Worm (Caenorhabditis elegans) whole organism, young adult: ENCODE results near the gene lido-16.

Source experiments
- B0261.1 ChIP-seq: sonication (generic microtip); optimal IDR thresholded peaks from 2 replicates; lab custom pipeline; 2016; ENCODE audit warnings: mild to moderate bottlenecking, missing genetic modification characterization, moderate library complexity, missing compliant biosample characterization
- D2030.7 ChIP-seq: fragments of 200-800 bp; sonication (Bioruptor generic); IDR thresholded peaks from 2 replicates; pipeline ENCODE4 v1.3.6; 2022; ENCODE audit warnings: missing genetic modification reagents, missing genetic modification characterization, missing compliant biosample characterization
- F33H1.4 ChIP-seq: fragments of 200-800 bp; sonication (Bioruptor generic); IDR thresholded peaks from 2 replicates; pipeline ENCODE4 v1.3.6; 2022; ENCODE audit warnings: missing genetic modification reagents, missing genetic modification characterization, missing compliant biosample characterization
- F37B4.10 ChIP-seq: fragments of 200-800 bp; sonication (Bioruptor generic); IDR thresholded peaks from 2 replicates; pipeline ENCODE4 v1.3.6; 2022; ENCODE audit warnings: missing genetic modification characterization, missing compliant biosample characterization
- F39B2.1 ChIP-seq: fragments of 200-800 bp; sonication (Bioruptor generic); IDR thresholded peaks from 2 replicates; pipeline ENCODE4 v1.3.6; 2022; ENCODE audit warnings: missing genetic modification reagents, missing genetic modification characterization, missing compliant biosample characterization
- F55B11.4 ChIP-seq: sonication (generic microtip); optimal IDR thresholded peaks from 2 replicates; lab custom pipeline; 2016; ENCODE audit warnings: missing compliant biosample characterization, missing genetic modification characterization, borderline replicate concordance; ENCODE audit not compliant: insufficient read depth
- K11D2.4 ChIP-seq: fragments of 200-800 bp; sonication (Bioruptor generic); IDR thresholded peaks from 2 replicates; pipeline ENCODE4 v1.3.6; 2022; ENCODE audit warnings: missing genetic modification reagents, missing genetic modification characterization, missing compliant biosample characterization
- aptf-2 ChIP-seq: fragments of 200-800 bp; sonication (Bioruptor generic); conservative IDR thresholded peaks from 2 replicates; pipeline ENCODE4 v1.3.6; 2022; ENCODE audit warnings: missing genetic modification reagents, missing genetic modification characterization, missing compliant biosample characterization
- aptf-3 ChIP-seq: fragments of 200-800 bp; sonication (Bioruptor generic); IDR thresholded peaks from 2 replicates; pipeline ENCODE4 v1.3.6; 2022; ENCODE audit warnings: missing genetic modification characterization, missing compliant biosample characterization
- cebp-1 ChIP-seq, 2 experiments: fragments of 200-800 bp in 1 of 2; sonication (Bioruptor generic) in 1 of 2; sonication (generic microtip) in 1 of 2; IDR thresholded peaks in 1 of 2; optimal IDR thresholded peaks in 1 of 2; 2 replicates each; pipeline versions ENCODE4 v1.3.6 to Lab custom; 2017 to 2022; ENCODE audit warnings: missing compliant biosample characterization in 2 of 2, missing genetic modification characterization in 2 of 2, mild to moderate bottlenecking in 1 of 2, missing genetic modification reagents in 1 of 2, moderate library complexity in 1 of 2
- cebp-2 ChIP-seq: fragments of 200-800 bp; sonication (Bioruptor generic); IDR thresholded peaks from 2 replicates; pipeline ENCODE4 v1.3.6; 2022; ENCODE audit warnings: missing genetic modification characterization, missing compliant biosample characterization
- ceh-100 ChIP-seq: fragments of 200-800 bp; sonication (Bioruptor generic); IDR thresholded peaks from 2 replicates; pipeline ENCODE4 v1.3.6; 2022; ENCODE audit warnings: missing genetic modification reagents, missing genetic modification characterization, missing compliant biosample characterization
- ceh-27 ChIP-seq: fragments of 200-800 bp; sonication (Bioruptor generic); optimal IDR thresholded peaks from 2 replicates; lab custom pipeline; 2018; ENCODE audit warnings: mild to moderate bottlenecking, missing genetic modification characterization, moderate library complexity, missing compliant biosample characterization
- ceh-79 ChIP-seq: sonication (generic microtip); optimal IDR thresholded peaks from 2 replicates; lab custom pipeline; 2017; ENCODE audit warnings: mild to moderate bottlenecking, missing genetic modification characterization, missing compliant biosample characterization
- ceh-91 ChIP-seq: fragments of 200-800 bp; sonication (Bioruptor generic); IDR thresholded peaks from 2 replicates; pipeline ENCODE4 v1.3.6; 2022; ENCODE audit warnings: missing genetic modification reagents, missing genetic modification characterization, missing compliant biosample characterization
- dox-1 ChIP-seq: fragments of 200-800 bp; sonication (Bioruptor generic); IDR thresholded peaks from 2 replicates; pipeline ENCODE4 v1.3.6; 2022; ENCODE audit warnings: missing genetic modification reagents, missing genetic modification characterization, missing compliant biosample characterization
- efl-1 ChIP-seq: fragments of 150-350 bp; optimal IDR thresholded peaks from 2 replicates; lab custom pipeline; 2014; ENCODE audit warnings: missing biosample characterization, missing genetic modification reagents, missing genetic modification characterization
- egl-44 ChIP-seq: fragments of 200-800 bp; sonication (Bioruptor generic); IDR thresholded peaks from 2 replicates; pipeline ENCODE4 v1.3.6; 2022; ENCODE audit warnings: missing genetic modification reagents, missing genetic modification characterization, missing compliant biosample characterization
- fkh-3 ChIP-seq: sonication (generic microtip); optimal IDR thresholded peaks from 2 replicates; lab custom pipeline; 2016; ENCODE audit warnings: mild to moderate bottlenecking, missing genetic modification characterization, missing compliant biosample characterization
- hlh-12 ChIP-seq: sonication (generic microtip); optimal IDR thresholded peaks from 2 replicates; lab custom pipeline; 2016; ENCODE audit warnings: missing genetic modification characterization, missing compliant biosample characterization
- hlh-26 ChIP-seq: fragments of 200-800 bp; sonication (Bioruptor generic); conservative IDR thresholded peaks from 2 replicates; pipeline ENCODE4 v1.3.6; 2022; ENCODE audit warnings: missing genetic modification reagents, missing genetic modification characterization, missing compliant biosample characterization
- hmg-1.2 ChIP-seq: fragments of 200-800 bp; sonication (Bioruptor generic); IDR thresholded peaks from 2 replicates; pipeline ENCODE4 v1.3.6; 2022; ENCODE audit warnings: missing genetic modification reagents, missing genetic modification characterization, missing compliant biosample characterization
- let-607 ChIP-seq, 2 experiments: fragments of 200-800 bp in 1 of 2; sonication (Bioruptor generic) in 1 of 2; sonication (generic microtip) in 1 of 2; optimal IDR thresholded peaks; 2 replicates each; lab custom pipeline; 2016 to 2018; ENCODE audit warnings: mild to moderate bottlenecking in 2 of 2, missing compliant biosample characterization in 2 of 2, missing genetic modification characterization in 2 of 2, moderate library complexity in 2 of 2, missing genotype in 1 of 2
- lin-26 ChIP-seq: fragments of 200-800 bp; sonication (Bioruptor generic); IDR thresholded peaks from 2 replicates; pipeline ENCODE4 v1.3.6; 2022; ENCODE audit warnings: missing genetic modification reagents, missing genetic modification characterization, missing compliant biosample characterization
- lin-35 ChIP-seq, 3 experiments: fragments of 150-350 bp in 2 of 3; sonication (generic microtip) in 1 of 3; optimal IDR thresholded peaks; 2 replicates each; lab custom pipeline; 2014 to 2018; ENCODE audit warnings: missing biosample characterization in 3 of 3, missing genetic modification characterization in 3 of 3, missing genetic modification reagents in 3 of 3
- lin-40 ChIP-seq: sonication (generic microtip); optimal IDR thresholded peaks from 2 replicates; lab custom pipeline; 2016; ENCODE audit warnings: missing genetic modification characterization, mild to moderate bottlenecking, missing compliant biosample characterization, missing genotype, missing genetic modification reagents
- lin-54 ChIP-seq: fragments of 200-800 bp; sonication (Bioruptor generic); optimal IDR thresholded peaks from 2 replicates; lab custom pipeline; 2018; ENCODE audit warnings: mild to moderate bottlenecking, missing genetic modification characterization, missing compliant biosample characterization
- lsy-27 ChIP-seq: sonication (generic microtip); optimal IDR thresholded peaks from 2 replicates; lab custom pipeline; 2017; ENCODE audit warnings: missing genetic modification characterization, mild to moderate bottlenecking, missing compliant biosample characterization, antibody characterized with exemption, missing genotype, borderline replicate concordance; ENCODE audit not compliant: insufficient read depth
- madf-10 ChIP-seq: sonication (generic microtip); optimal IDR thresholded peaks from 2 replicates; lab custom pipeline; 2016; ENCODE audit warnings: mild to moderate bottlenecking, missing genetic modification characterization, missing compliant biosample characterization
- madf-6 ChIP-seq: fragments of 200-800 bp; sonication (Bioruptor generic); IDR thresholded peaks from 2 replicates; pipeline ENCODE4 v1.3.6; 2022; ENCODE audit warnings: missing genetic modification reagents, missing genetic modification characterization, missing compliant biosample characterization
- madf-8 ChIP-seq: fragments of 200-800 bp; sonication (Bioruptor generic); conservative IDR thresholded peaks from 2 replicates; pipeline ENCODE4 v1.3.6; 2022; ENCODE audit warnings: missing genetic modification reagents, missing genetic modification characterization, missing compliant biosample characterization
- mes-4 ChIP-seq: sonication (generic microtip); optimal IDR thresholded peaks from 2 replicates; lab custom pipeline; 2016; ENCODE audit warnings: missing genotype, missing genetic modification characterization, missing compliant biosample characterization
- mxl-1 ChIP-seq: sonication (generic microtip); optimal IDR thresholded peaks from 2 replicates; lab custom pipeline; 2016; ENCODE audit warnings: missing genetic modification characterization, missing compliant biosample characterization
- nhr-179 ChIP-seq: sonication (generic microtip); optimal IDR thresholded peaks from 2 replicates; lab custom pipeline; 2016; ENCODE audit warnings: mild to moderate bottlenecking, missing genetic modification characterization, missing compliant biosample characterization
- nhr-80 ChIP-seq: sonication (generic microtip); optimal IDR thresholded peaks from 2 replicates; lab custom pipeline; 2016; ENCODE audit warnings: missing genetic modification characterization, missing compliant biosample characterization
- pha-4 ChIP-seq: fragments of 150-350 bp; sonication (generic microtip); optimal IDR thresholded peaks from 2 replicates; lab custom pipeline; 2014; ENCODE audit warnings: missing biosample characterization, missing genetic modification reagents, missing genetic modification characterization
- rcor-1 ChIP-seq: fragments of 200-800 bp; sonication (Bioruptor generic); IDR thresholded peaks from 2 replicates; pipeline ENCODE4 v1.3.6; 2022; ENCODE audit warnings: missing genetic modification reagents, missing genetic modification characterization, missing compliant biosample characterization
- rec-8 ChIP-seq, 2 experiments: sonication (generic microtip); optimal IDR thresholded peaks; 2 replicates each; lab custom pipeline; 2016; ENCODE audit warnings: mild to moderate bottlenecking in 2 of 2, missing genetic modification characterization in 2 of 2, missing genetic modification reagents in 2 of 2, missing genotype in 2 of 2, missing biosample characterization in 1 of 2, missing compliant biosample characterization in 1 of 2, moderate library complexity in 1 of 2
- rpc-1 ChIP-seq, 2 experiments: fragments of 150-350 bp in 1 of 2; sonication (generic microtip) in 1 of 2; optimal IDR thresholded peaks; 2 replicates each; lab custom pipeline; 2014 to 2018; ENCODE audit warnings: missing biosample characterization in 1 of 2, missing genetic modification characterization in 1 of 2, missing genetic modification reagents in 1 of 2, missing genotype in 1 of 2
- snpc-3.4 ChIP-seq: sonication (generic microtip); optimal IDR thresholded peaks from 2 replicates; lab custom pipeline; 2017; ENCODE audit warnings: missing genetic modification characterization, mild to moderate bottlenecking, missing compliant biosample characterization, antibody characterized with exemption, moderate library complexity, missing genotype, missing genetic modification reagents
- snpc-4 ChIP-seq, 5 experiments: fragments of 150-350 bp in 1 of 5; sonication (generic microtip) in 4 of 5; optimal IDR thresholded peaks; 2 replicates each; lab custom pipeline; 2014 to 2018; ENCODE audit warnings: missing genetic modification characterization in 5 of 5, missing biosample characterization in 3 of 5, antibody characterized with exemption in 2 of 5, mild to moderate bottlenecking in 2 of 5, missing compliant biosample characterization in 2 of 5, missing genotype in 2 of 5, moderate library complexity in 2 of 5, missing genetic modification reagents in 1 of 5
- tbx-9 ChIP-seq: sonication (generic microtip); optimal IDR thresholded peaks from 2 replicates; lab custom pipeline; 2016; ENCODE audit warnings: borderline replicate concordance, missing genetic modification characterization, inconsistent platforms, missing compliant biosample characterization
- unc-130 ChIP-seq: sonication (generic microtip); optimal IDR thresholded peaks from 2 replicates; lab custom pipeline; 2016; ENCODE audit warnings: missing genetic modification reagents, missing genetic modification characterization, missing compliant biosample characterization
- xnd-1 ChIP-seq: sonication (generic microtip); optimal IDR thresholded peaks from 2 replicates; lab custom pipeline; 2016; ENCODE audit warnings: missing genotype, missing genetic modification reagents, missing genetic modification characterization, missing compliant biosample characterization

lido-16 gene

DNA sequence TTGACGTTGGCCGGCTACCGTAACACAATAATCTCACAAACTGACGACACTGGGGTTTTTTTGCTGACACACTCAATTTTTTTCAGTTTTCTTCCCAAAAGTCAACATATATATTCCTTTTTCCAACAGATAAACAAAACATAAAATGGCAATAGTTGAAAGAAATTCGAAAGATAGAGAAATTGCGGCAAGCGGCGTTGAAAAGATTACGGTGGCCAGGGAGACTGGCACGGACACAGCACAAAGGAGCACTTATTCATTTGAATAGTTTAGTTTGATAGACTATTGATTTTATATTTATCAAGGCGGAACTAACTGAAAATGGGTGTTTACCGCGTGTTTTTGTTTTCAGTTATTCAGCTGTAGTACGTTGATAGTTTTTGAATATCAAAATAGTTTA, 36.5 kb upstream of the lido-16 start, which contains the start of gene toe-2:
toe-2 (minus strand) TSS at position 70 of the 400 bp plus-strand sequence.
- TF ChIP-seq nhr-179: no peak
- TF ChIP-seq snpc-4 (GFP tag; optimal IDR thresholded peaks at IDR 0.05; lab: Kevin White, UChicago): no peak
- TF ChIP-seq snpc-4 (tag; optimal IDR thresholded peaks at IDR 0.05; lab: Kevin White, UChicago): no peak
- no peak for TF ChIP-seq F55B11.4 (tag; lab: Kevin White, UChicago)
- TF ChIP-seq rpc-1 (optimal IDR thresholded peaks at IDR 0.05; lab: Kevin White, UChicago): no peak
- TF ChIP-seq rpc-1 (tag; optimal IDR thresholded peaks at IDR 0.05; lab: Kevin White, UChicago): no peak
- TF ChIP-seq fkh-3 (tag; lab: Kevin White, UChicago): no peak
- no peak for TF ChIP-seq mes-4 (tag; lab: Kevin White, UChicago)
- no peak for TF ChIP-seq aptf-2 (GFP tag; lab: Robert Waterston, UW)
- TF ChIP-seq pha-4 (tag; lab: Kevin White, UChicago): no peak
- no peak for TF ChIP-seq F33H1.4 (GFP tag; lab: Robert Waterston, UW)
- TF ChIP-seq dox-1: no peak
- no peak for TF ChIP-seq lin-26 (GFP tag; lab: Robert Waterston, UW)
- TF ChIP-seq mxl-1 (tag; lab: Kevin White, UChicago): no peak
- no peak for TF ChIP-seq egl-44 (GFP tag; lab: Robert Waterston, UW)
- no peak for TF ChIP-seq ceh-27
- no peak for TF ChIP-seq hlh-12 (tag; lab: Kevin White, UChicago)
- TF ChIP-seq rec-8 (tag; optimal IDR thresholded peaks at IDR 0.05; lab: Kevin White, UChicago): no peak

DNA sequence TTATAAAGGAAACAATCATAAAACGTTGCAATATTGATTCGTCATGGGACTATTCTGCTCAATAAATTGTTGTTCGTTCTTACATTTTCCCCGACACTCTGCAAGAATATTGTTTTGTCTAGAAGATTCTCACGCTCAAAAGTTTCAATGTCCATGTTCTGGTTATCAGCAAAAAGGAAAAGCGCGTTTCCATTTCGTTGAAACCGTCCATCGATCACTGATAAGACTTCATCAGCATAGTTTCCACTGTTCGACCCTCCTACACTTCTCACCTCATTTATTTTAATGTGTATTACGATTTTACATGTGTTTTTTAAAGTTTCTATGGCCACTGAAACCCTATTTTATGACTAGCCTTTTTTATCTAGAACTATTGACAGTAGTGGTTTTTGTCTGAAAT, 35.3 kb upstream of the lido-16 start:
- TF ChIP-seq nhr-80 (peak; percentile 68), snpc-3.4 (tag; lab: Kevin White, UChicago) (no peak), lsy-27 (tag; lab: Kevin White, UChicago) (no peak), lin-40 (tag; lab: Kevin White, UChicago) (no peak)

DNA sequence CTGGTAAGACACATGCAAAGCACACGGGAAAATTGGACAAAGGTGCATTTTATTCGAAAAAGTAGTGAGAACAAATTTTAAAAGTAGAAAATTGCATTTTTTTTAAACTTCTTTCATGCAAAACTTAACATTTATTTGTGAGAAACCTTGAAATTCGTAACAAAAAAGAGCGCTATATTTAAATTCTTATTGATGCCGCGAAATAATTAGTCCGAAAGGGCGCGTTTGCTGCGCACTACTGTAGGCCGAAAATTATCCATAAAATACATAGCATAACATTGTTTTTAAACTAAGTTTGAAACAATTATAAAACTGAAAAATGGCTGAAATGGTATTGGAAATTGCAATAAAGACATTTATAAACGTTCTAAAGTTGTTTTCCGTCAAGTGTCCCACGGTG, 34.9 kb upstream of the lido-16 start:
- TF ChIP-seq ceh-100 (GFP tag; lab: Robert Waterston, UW): 0 out of 2 replicates have a peak, but pooled peaks have one; percentile 28
- peak; percentile 79 for TF ChIP-seq snpc-3.4 (tag; lab: Kevin White, UChicago)
- no peak for TF ChIP-seq F37B4.10 (GFP tag; lab: Robert Waterston, UW)
- no peak for TF ChIP-seq cebp-2 (GFP tag; lab: Robert Waterston, UW)
- no peak for TF ChIP-seq B0261.1 (tag; lab: Kevin White, UChicago)
- peak; percentile 23; the same call in 1 of the 2 replicates for TF ChIP-seq hmg-1.2
- no peak for TF ChIP-seq tbx-9 (tag; lab: Kevin White, UChicago)
- no peak for TF ChIP-seq K11D2.4 (GFP tag; lab: Robert Waterston, UW)
- TF ChIP-seq hlh-26 (GFP tag; lab: Robert Waterston, UW): no peak
- peak; percentile 61; the same call in 1 of the 2 replicates for TF ChIP-seq D2030.7 (GFP tag; lab: Robert Waterston, UW)
- TF ChIP-seq lin-54 (GFP tag; lab: Kevin White, UChicago): peak; percentile 39
- TF ChIP-seq rcor-1 (GFP tag; lab: Robert Waterston, UW): peak; percentile 40; the same call in 1 of the 2 replicates
- no peak for TF ChIP-seq aptf-3
- TF ChIP-seq efl-1 (GFP tag; lab: Kevin White, UChicago): peak; percentile 94
- peak; percentile 77 for TF ChIP-seq ceh-91 (GFP tag; lab: Robert Waterston, UW)
- TF ChIP-seq F39B2.1 (GFP tag; lab: Robert Waterston, UW): no peak
- TF ChIP-seq madf-8: peak; percentile 85
- TF ChIP-seq lin-35 (GFP tag; optimal IDR thresholded peaks at IDR 0.05; lab: Kevin White, UChicago): peak in 1 of 3 experiments; percentile 67
- TF ChIP-seq cebp-1 (GFP tag; IDR thresholded peaks at IDR 0.05; lab: Robert Waterston, UW): no peak
- no peak for TF ChIP-seq cebp-1 (tag; optimal IDR thresholded peaks at IDR 0.05; lab: Kevin White, UChicago)
- TF ChIP-seq madf-6: peak; percentile 90
- peak; percentile 52; the same call in 1 of the 2 replicates for TF ChIP-seq F33H1.4 (GFP tag; lab: Robert Waterston, UW)
- no peak for TF ChIP-seq madf-10 (tag; lab: Kevin White, UChicago)
- peak; percentile 61 for TF ChIP-seq xnd-1 (tag; lab: Kevin White, UChicago)
- peak; percentile 77 for TF ChIP-seq unc-130 (GFP tag; lab: Kevin White, UChicago)
- TF ChIP-seq ceh-79 (tag; lab: Kevin White, UChicago): no peak
- TF ChIP-seq let-607 (tag; optimal IDR thresholded peaks at IDR 0.05; lab: Kevin White, UChicago): no peak
